Fruit fly (Drosophila melanogaster) Kc167 (cell line): ENCODE data around the gene Trm7-32.

ENCODE experiments used
- Sin3A ChIP-seq: fragments of >200 bp; optimal IDR thresholded peaks from 2 replicates; lab custom pipeline; 2018; ENCODE audit warnings: missing external identifiers
- h ChIP-seq: fragments of >200 bp; optimal IDR thresholded peaks from 3 replicates; lab custom pipeline; 2018; ENCODE audit warnings: missing external identifiers
- insv ChIP-seq: fragments of >200 bp; optimal IDR thresholded peaks from 3 replicates; lab custom pipeline; 2018; ENCODE audit warnings: missing external identifiers

- no peak for TF ChIP-seq h (lab: Kevin White, UChicago)
- no peak for TF ChIP-seq Sin3A (lab: Kevin White, UChicago)
- TF ChIP-seq insv (lab: Kevin White, UChicago), result no peak
Observed at dm6 chr3R:17082471-17082870, 42.0 kb downstream of the Trm7-32 start.
